Worm (Caenorhabditis elegans) whole organism, early embryonic: ENCODE results near the gene blos-1.
"Not testable (repeated sequence)": the region's sequence is repeated elsewhere in the genome, so short reads cannot be mapped to it uniquely, and the experiment has no call there.

ENCODE experiments used
- B0310.2 ChIP-seq: sonication (generic microtip); optimal IDR thresholded peaks from 2 replicates; lab custom pipeline; 2016; ENCODE audit warnings: mild to moderate bottlenecking, missing genetic modification characterization, missing compliant biosample characterization
- F13C5.2 ChIP-seq: sonication (generic microtip); optimal IDR thresholded peaks from 2 replicates; lab custom pipeline; 2017; ENCODE audit warnings: mild to moderate bottlenecking, missing genetic modification characterization, inconsistent platforms, missing compliant biosample characterization
- aly-1 ChIP-seq: sonication (generic microtip); optimal IDR thresholded peaks from 2 replicates; lab custom pipeline; 2016; ENCODE audit warnings: missing genetic modification characterization, missing compliant biosample characterization
- ama-1 ChIP-seq: fragments of 150-350 bp; optimal IDR thresholded peaks from 2 replicates; lab custom pipeline; 2014
- ceh-13 ChIP-seq: fragments of 200-800 bp; sonication (Bioruptor generic); optimal IDR thresholded peaks from 2 replicates; lab custom pipeline; 2018; ENCODE audit warnings: mild to moderate bottlenecking, missing genetic modification characterization, missing compliant biosample characterization
- ceh-36 ChIP-seq: sonication (generic microtip); optimal IDR thresholded peaks from 2 replicates; lab custom pipeline; 2016; ENCODE audit warnings: missing genetic modification characterization, inconsistent platforms, missing compliant biosample characterization
- ets-7 ChIP-seq: sonication (generic microtip); optimal IDR thresholded peaks from 2 replicates; lab custom pipeline; 2016; ENCODE audit warnings: missing genotype, missing genetic modification characterization, missing compliant biosample characterization
- flt-1 ChIP-seq: fragments of 200-800 bp; sonication (Bioruptor generic); IDR thresholded peaks from 2 replicates; pipeline ENCODE4 v1.3.6; 2022; ENCODE audit warnings: missing genetic modification characterization, missing compliant biosample characterization
- hmbx-1 ChIP-seq: sonication (generic microtip); optimal IDR thresholded peaks from 2 replicates; lab custom pipeline; 2016; ENCODE audit warnings: mild to moderate bottlenecking, missing genetic modification characterization, missing compliant biosample characterization
- hmg-4 ChIP-seq: fragments of 200-800 bp; sonication (Bioruptor generic); optimal IDR thresholded peaks from 2 replicates; lab custom pipeline; 2018; ENCODE audit warnings: mild to moderate bottlenecking, missing genetic modification characterization, missing compliant biosample characterization
- hnd-1 ChIP-seq: sonication (generic microtip); optimal IDR thresholded peaks from 2 replicates; lab custom pipeline; 2016; ENCODE audit warnings: missing genetic modification characterization, missing compliant biosample characterization
- pes-1 ChIP-seq: fragments of 200-800 bp; sonication (Bioruptor generic); IDR thresholded peaks from 2 replicates; pipeline ENCODE4 v1.3.6; 2022; ENCODE audit warnings: missing genetic modification reagents, missing genetic modification characterization, missing compliant biosample characterization
- scrt-1 ChIP-seq: fragments of 200-800 bp; sonication (Bioruptor generic); IDR thresholded peaks from 2 replicates; pipeline ENCODE4 v1.3.6; 2022; ENCODE audit warnings: missing genetic modification characterization, missing compliant biosample characterization
- sea-1 ChIP-seq: fragments of 200-800 bp; sonication (Bioruptor generic); conservative IDR thresholded peaks from 2 replicates; pipeline ENCODE4 v1.3.6; 2022; ENCODE audit warnings: missing genetic modification characterization, missing compliant biosample characterization
- tbx-11 ChIP-seq: fragments of 200-800 bp; sonication (Bioruptor generic); IDR thresholded peaks from 2 replicates; pipeline ENCODE4 v1.3.6; 2022; ENCODE audit warnings: missing genetic modification characterization, missing compliant biosample characterization
- tbx-37 ChIP-seq: fragments of 200-800 bp; sonication (Bioruptor generic); conservative IDR thresholded peaks from 2 replicates; pipeline ENCODE4 v1.3.6; 2022; ENCODE audit warnings: missing genetic modification reagents, missing genetic modification characterization, missing compliant biosample characterization
- tra-4 ChIP-seq: sonication (generic microtip); optimal IDR thresholded peaks from 2 replicates; lab custom pipeline; 2017; ENCODE audit warnings: missing genetic modification characterization, missing compliant biosample characterization

Gene blos-1

ce11 chrIII:10244013-10244412 lies 32.3 kb upstream of the blos-1 start:
- TF ChIP-seq sea-1 = no peak
- no peak for TF ChIP-seq hnd-1 (tag; lab: Kevin White, UChicago)
- no peak for TF ChIP-seq ama-1
- no peak for TF ChIP-seq tra-4

ce11 chrIII:10241332-10241829 lies 29.6 kb upstream of the blos-1 start:
- TF ChIP-seq tra-4 (no peak), pes-1 (no peak), aly-1 (no peak), ama-1 (no peak), ceh-36 (tag; lab: Kevin White, UChicago) (no peak), flt-1 (GFP tag; lab: Robert Waterston, UW) (no peak), tbx-11 (no peak), scrt-1 (GFP tag; lab: Robert Waterston, UW) (no peak), hnd-1 (tag; lab: Kevin White, UChicago) (no peak)

ce11 chrIII:10240073-10240472 lies 28.3 kb upstream of the blos-1 start:
- TF ChIP-seq flt-1 (GFP tag; lab: Robert Waterston, UW) = no peak
- TF ChIP-seq hmg-4 (GFP tag; lab: Kevin White, UChicago) = no peak
- TF ChIP-seq aly-1 = no peak
- no peak for TF ChIP-seq ceh-36 (tag; lab: Kevin White, UChicago)
- no peak for TF ChIP-seq scrt-1 (GFP tag; lab: Robert Waterston, UW)
- TF ChIP-seq ets-7 (tag; lab: Kevin White, UChicago) = no peak
- no peak for TF ChIP-seq tbx-11
- no peak for TF ChIP-seq F13C5.2 (tag; lab: Kevin White, UChicago)
- TF ChIP-seq pes-1 = no peak

DNA sequence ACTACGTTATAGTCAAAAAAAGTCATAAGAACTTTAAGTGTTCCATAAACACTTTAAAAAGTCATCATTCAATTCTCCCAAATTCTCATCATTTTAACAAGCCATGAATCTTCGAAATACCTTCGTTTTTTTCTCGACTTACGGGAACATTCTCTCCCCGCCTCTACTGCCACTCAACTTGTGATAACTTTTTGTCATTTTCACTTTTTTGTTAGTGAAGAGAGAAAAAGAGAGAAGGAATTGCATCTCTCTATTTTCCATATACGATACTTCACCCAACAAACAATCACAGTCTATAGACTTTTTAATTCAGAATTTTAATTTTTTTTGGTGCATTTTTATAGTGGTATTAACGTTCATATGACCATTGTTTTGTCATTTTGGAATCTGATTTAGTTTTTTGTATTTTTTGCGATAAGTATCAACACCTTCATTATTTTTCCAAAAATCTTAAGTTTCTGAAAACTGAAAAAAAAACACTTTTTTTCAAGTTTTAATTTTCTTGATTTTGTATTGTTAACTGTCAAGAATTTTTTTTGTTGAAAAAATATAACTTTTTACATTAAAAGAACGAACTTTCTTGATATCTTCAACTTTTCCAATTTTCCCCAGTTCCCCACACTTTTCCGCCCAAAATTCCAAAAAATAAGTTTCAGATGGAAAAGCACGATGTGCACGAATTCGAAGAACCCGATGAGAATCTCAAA lies 26.9 kb upstream of the blos-1 start, which contains the start of gene Y70G10A.3:
Gene Y70G10A.3, plus strand, starts transcription at position 657 of the 707 bp plus-strand sequence.
- TF ChIP-seq sea-1 = no peak
- TF ChIP-seq hmg-4 (GFP tag; lab: Kevin White, UChicago) = no peak
- no peak for TF ChIP-seq ama-1
- TF ChIP-seq ets-7 (tag; lab: Kevin White, UChicago) = no peak

DNA sequence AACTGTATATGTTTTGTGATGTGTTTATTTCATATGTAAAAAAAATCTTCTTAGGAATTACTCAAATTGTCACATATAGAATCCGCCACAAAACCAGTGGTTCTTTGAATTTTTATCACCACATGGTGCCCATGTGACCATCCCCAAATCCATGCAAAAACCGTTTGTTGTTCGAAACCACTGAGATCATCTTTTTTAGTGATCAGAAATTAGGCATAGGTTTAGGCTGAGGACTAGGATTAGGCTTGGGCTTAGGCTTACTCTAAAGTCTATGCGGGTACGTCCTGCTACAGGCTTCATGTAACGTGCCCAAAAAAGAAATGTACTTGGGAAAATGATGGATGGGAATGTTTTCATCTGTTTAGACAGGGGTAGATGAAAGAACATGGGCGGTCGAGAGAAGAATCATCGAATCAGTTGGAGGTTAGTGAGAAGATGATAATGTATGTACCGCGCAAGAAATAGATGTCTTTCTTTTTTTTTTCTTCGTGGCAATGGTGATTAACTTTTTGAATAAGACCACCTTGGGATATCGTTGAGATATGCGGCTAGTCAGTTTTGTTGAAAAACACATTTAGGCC lies 24.6 kb upstream of the blos-1 start:
- TF ChIP-seq B0310.2 (tag; lab: Kevin White, UChicago) (no peak), ceh-36 (tag; lab: Kevin White, UChicago) (no peak), sea-1 (no peak), ceh-13 (GFP tag; lab: Kevin White, UChicago) (no peak), F13C5.2 (tag; lab: Kevin White, UChicago) (no peak), aly-1 (no peak), tbx-11 (no peak), flt-1 (GFP tag; lab: Robert Waterston, UW) (no peak), hmbx-1 (tag; lab: Kevin White, UChicago) (no peak), tra-4 (no peak), tbx-37 (GFP tag; lab: Robert Waterston, UW) (no peak), ets-7 (tag; lab: Kevin White, UChicago) (no peak), pes-1 (no peak), scrt-1 (GFP tag; lab: Robert Waterston, UW) (no peak), ama-1 (no peak), hnd-1 (tag; lab: Kevin White, UChicago) (no peak), hmg-4 (GFP tag; lab: Kevin White, UChicago) (no peak)

- no peak for TF ChIP-seq tra-4
- TF ChIP-seq F13C5.2 (tag; lab: Kevin White, UChicago) = no peak
- no peak for TF ChIP-seq flt-1 (GFP tag; lab: Robert Waterston, UW)
- no peak for TF ChIP-seq ama-1
- TF ChIP-seq pes-1 = no peak
- TF ChIP-seq sea-1 = no peak
- TF ChIP-seq ceh-13 (GFP tag; lab: Kevin White, UChicago) = no peak
- TF ChIP-seq tbx-11 = no peak
- no peak for TF ChIP-seq ceh-36 (tag; lab: Kevin White, UChicago)
- TF ChIP-seq tbx-37 (GFP tag; lab: Robert Waterston, UW) = no peak
- no peak for TF ChIP-seq scrt-1 (GFP tag; lab: Robert Waterston, UW)
- no peak for TF ChIP-seq aly-1
- TF ChIP-seq B0310.2 (tag; lab: Kevin White, UChicago) = no peak
- no peak for TF ChIP-seq ets-7 (tag; lab: Kevin White, UChicago)
Measured at ce11 chrIII:10233979-10234378, 22.2 kb upstream of the blos-1 start, which contains the start of gene paml-1. paml-1 (minus strand) TSS chrIII:10234079.

- TF ChIP-seq hmg-4 (GFP tag; lab: Kevin White, UChicago) = no peak
- no peak for TF ChIP-seq F13C5.2 (tag; lab: Kevin White, UChicago)
- TF ChIP-seq hnd-1 (tag; lab: Kevin White, UChicago) = no peak
- no peak for TF ChIP-seq scrt-1 (GFP tag; lab: Robert Waterston, UW)
- no peak for TF ChIP-seq tra-4
- TF ChIP-seq ets-7 (tag; lab: Kevin White, UChicago) = no peak
- TF ChIP-seq ceh-13 (GFP tag; lab: Kevin White, UChicago) = no peak
- no peak for TF ChIP-seq pes-1
- no peak for TF ChIP-seq tbx-37 (GFP tag; lab: Robert Waterston, UW)
- TF ChIP-seq sea-1 = no peak
- no peak for TF ChIP-seq hmbx-1 (tag; lab: Kevin White, UChicago)
- no peak for TF ChIP-seq flt-1 (GFP tag; lab: Robert Waterston, UW)
- TF ChIP-seq ama-1 = no peak
- no peak for TF ChIP-seq aly-1
Measured at ce11 chrIII:10231641-10232040, 19.9 kb upstream of the blos-1 start.

- TF ChIP-seq tra-4; scrt-1 (GFP tag; lab: Robert Waterston, UW); ceh-13 (GFP tag; lab: Kevin White, UChicago): not testable (repeated sequence)
Measured at ce11 chrIII:10221860-10222259, 10.1 kb upstream of the blos-1 start, which contains the start of gene Y70G10A.4. Y70G10A.4 (plus strand) TSS chrIII:10222160.
